Fruit fly (Drosophila melanogaster) whole organism, prepupa: Measurements from ENCODE around the gene mei-P26.

ENCODE experiments used
- Blimp-1 ChIP-seq: fragments of 200-800 bp; sonication (Bioruptor generic); optimal IDR thresholded peaks from 3 replicates; lab custom pipeline; 2017; ENCODE audit warnings: missing biosample characterization, missing genetic modification characterization, mild to moderate bottlenecking, moderate library complexity, missing genetic modification reagents
- CG32006 ChIP-seq: fragments of 200-800 bp; sonication (Bioruptor generic); optimal IDR thresholded peaks from 3 replicates; lab custom pipeline; 2017; ENCODE audit warnings: missing biosample characterization, mild to moderate bottlenecking, missing genetic modification characterization
- Eip75B ChIP-seq: fragments of 200-800 bp; sonication (Bioruptor generic); optimal IDR thresholded peaks from 3 replicates; lab custom pipeline; 2016; ENCODE audit warnings: missing biosample characterization, missing genetic modification characterization
- Ets21C ChIP-seq: fragments of 200-800 bp; sonication (Bioruptor generic); optimal IDR thresholded peaks from 3 replicates; lab custom pipeline; 2016; ENCODE audit warnings: missing biosample characterization, missing genetic modification characterization
- Hr39 ChIP-seq: fragments of 200-800 bp; sonication (Bioruptor generic); optimal IDR thresholded peaks from 2 replicates; lab custom pipeline; 2016; ENCODE audit warnings: missing biosample characterization, missing genetic modification characterization
- Met ChIP-seq: fragments of 200-800 bp; sonication (Bioruptor generic); optimal IDR thresholded peaks from 3 replicates; lab custom pipeline; 2016; ENCODE audit warnings: missing biosample characterization, missing genetic modification characterization
- Smox ChIP-seq: fragments of 200-800 bp; sonication (Bioruptor generic); optimal IDR thresholded peaks from 3 replicates; lab custom pipeline; 2016; ENCODE audit warnings: missing biosample characterization, missing genetic modification characterization
- achi ChIP-seq: fragments of 200-800 bp; sonication (Bioruptor generic); optimal IDR thresholded peaks from 3 replicates; lab custom pipeline; 2016; ENCODE audit warnings: missing biosample characterization, missing genetic modification characterization
- fd85E ChIP-seq: fragments of 200-800 bp; sonication (Bioruptor generic); optimal IDR thresholded peaks from 3 replicates; lab custom pipeline; 2016; ENCODE audit warnings: missing biosample characterization, missing genetic modification characterization
- spab ChIP-seq: fragments of 200-800 bp; sonication (Bioruptor generic); optimal IDR thresholded peaks from 2 replicates; lab custom pipeline; 2017; ENCODE audit warnings: missing biosample characterization, mild to moderate bottlenecking, missing genetic modification characterization, missing genetic modification reagents
- vri ChIP-seq: fragments of 200-800 bp; sonication (Bioruptor generic); optimal IDR thresholded peaks from 3 replicates; lab custom pipeline; 2016; ENCODE audit warnings: missing biosample characterization, mild to moderate bottlenecking, missing genetic modification characterization

dm6 chrX:9187429-9187828 is 24.4 kb downstream of the mei-P26 start:
- TF ChIP-seq CG32006 (GFP tag; lab: Kevin White, UChicago): no peak
- no peak for TF ChIP-seq Smox (GFP tag; lab: Kevin White, UChicago)
- no peak for TF ChIP-seq vri (GFP tag; lab: Kevin White, UChicago)
- TF ChIP-seq Blimp-1 (GFP tag; lab: Kevin White, UChicago): no peak
- TF ChIP-seq Ets21C: no peak
- no peak for TF ChIP-seq Eip75B (GFP tag; lab: Kevin White, UChicago)
- no peak for TF ChIP-seq spab
- no peak for TF ChIP-seq Hr39
- no peak for TF ChIP-seq Met
- no peak for TF ChIP-seq fd85E
- no peak for TF ChIP-seq achi
